Fruit fly (Drosophila melanogaster) S2 (cell line): Measurements from ENCODE around the gene Prim2.

Source experiments
- CG8478 ChIP-seq: fragments of >200 bp; optimal IDR thresholded peaks from 2 replicates; lab custom pipeline; 2018
- CTCF ChIP-seq, 2 experiments: fragments of >200 bp; optimal IDR thresholded peaks; 2 replicates each; lab custom pipeline; 2018

Prim2 gene

DNA sequence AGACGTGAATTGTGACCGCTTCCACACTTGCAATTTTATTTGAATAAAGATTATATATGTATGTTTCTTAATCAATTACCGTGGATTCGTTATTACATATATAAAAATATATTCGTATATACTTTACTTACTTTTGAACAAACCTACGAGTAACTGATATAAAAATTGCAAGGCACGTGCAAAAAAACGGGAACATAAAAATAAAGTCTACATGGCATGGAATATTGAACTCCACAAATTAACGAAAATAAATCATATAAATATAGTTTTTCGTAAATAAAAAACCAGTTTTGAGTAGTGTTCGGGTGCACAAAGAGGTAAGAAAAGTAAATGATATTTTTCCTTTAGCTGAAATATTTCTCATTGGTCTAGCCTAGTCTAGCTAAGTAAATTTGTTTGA is 19.1 kb downstream of the Prim2 start, which contains the start of gene Spn77Bc:
Gene Spn77Bc (plus strand): TSS at position 301 of the 400 bp plus-strand sequence.
- no peak for TF ChIP-seq CTCF (optimal IDR thresholded peaks at IDR 0.05; lab: Kevin White, UChicago)
- TF ChIP-seq CG8478 (lab: Kevin White, UChicago) = no peak

- no peak for TF ChIP-seq CTCF (optimal IDR thresholded peaks at IDR 0.05; lab: Kevin White, UChicago)
- TF ChIP-seq CG8478 (lab: Kevin White, UChicago) = no peak
Observed at dm6 chr3L:20320652-20321051, 40.7 kb downstream of the Prim2 start, which contains the start of gene Spn77Bb. Spn77Bb (plus strand) TSS chr3L:20320952.

dm6 chr3L:20320044-20320443 is 41.3 kb downstream of the Prim2 start:
- peak; percentile 50 to 78 for TF ChIP-seq CTCF (optimal IDR thresholded peaks at IDR 0.05; lab: Kevin White, UChicago)
- no peak for TF ChIP-seq CG8478 (lab: Kevin White, UChicago)

dm6 chr3L:20317751-20318150 is 43.6 kb downstream of the Prim2 start:
- TF ChIP-seq CG8478 (lab: Kevin White, UChicago) (no peak), CTCF (optimal IDR thresholded peaks at IDR 0.05; lab: Kevin White, UChicago) (no peak)

dm6 chr3L:20316956-20317589 is 44.3 kb downstream of the Prim2 start, which contains the start of gene Spn77Ba:
Spn77Ba (plus strand) TSS chr3L:20317190.
- TF ChIP-seq CG8478 (lab: Kevin White, UChicago) = no peak
- no peak for TF ChIP-seq CTCF (optimal IDR thresholded peaks at IDR 0.05; lab: Kevin White, UChicago)

dm6 chr3L:20313469-20313868 is 47.9 kb downstream of the Prim2 start, which contains the start of gene alphaSnap:
alphaSnap (plus strand) TSS chr3L:20313632.
- no peak for TF ChIP-seq CG8478 (lab: Kevin White, UChicago)
- peak; percentile 54 to 59 for TF ChIP-seq CTCF (optimal IDR thresholded peaks at IDR 0.05; lab: Kevin White, UChicago)
